Worm (Caenorhabditis elegans) whole organism, L1 larva: ENCODE data around the gene R10H10.7.

ENCODE experiments used
- F16B12.6 ChIP-seq: fragments of 150-350 bp; optimal IDR thresholded peaks from 2 replicates; lab custom pipeline; 2014; ENCODE audit warnings: missing biosample characterization, missing genetic modification characterization
- Y116A8C.19 ChIP-seq: sonication (generic microtip); optimal IDR thresholded peaks from 2 replicates; lab custom pipeline; 2016; ENCODE audit warnings: missing compliant biosample characterization, missing genetic modification characterization, borderline replicate concordance
- aly-2 ChIP-seq: fragments of 150-350 bp; optimal IDR thresholded peaks from 2 replicates; lab custom pipeline; 2014; ENCODE audit warnings: missing biosample characterization, missing genetic modification characterization
- blmp-1 ChIP-seq: fragments of 150-350 bp; optimal IDR thresholded peaks from 2 replicates; lab custom pipeline; 2014; ENCODE audit warnings: missing biosample characterization, missing genetic modification characterization
- ceh-63 ChIP-seq: fragments of 200-800 bp; sonication (Bioruptor generic); optimal IDR thresholded peaks from 2 replicates; lab custom pipeline; 2018; ENCODE audit warnings: mild to moderate bottlenecking, missing genetic modification characterization, missing compliant biosample characterization
- ceh-8 ChIP-seq: fragments of 200-800 bp; sonication (Bioruptor generic); optimal IDR thresholded peaks from 2 replicates; lab custom pipeline; 2018; ENCODE audit warnings: mild to moderate bottlenecking, missing genetic modification characterization, moderate library complexity, missing compliant biosample characterization
- ceh-82 ChIP-seq, 3 experiments: fragments of 150-350 bp in 1 of 3; sonication (generic microtip) in 2 of 3; optimal IDR thresholded peaks; 2 replicates each; lab custom pipeline; 2014 to 2017; ENCODE audit warnings: missing biosample characterization in 3 of 3, missing genetic modification characterization in 3 of 3
- ceh-88 ChIP-seq: fragments of 200-800 bp; sonication (Bioruptor generic); IDR thresholded peaks from 2 replicates; pipeline ENCODE4 v1.3.6; 2022; ENCODE audit warnings: missing genetic modification characterization, missing compliant biosample characterization
- ceh-90 ChIP-seq: sonication (generic microtip); optimal IDR thresholded peaks from 2 replicates; lab custom pipeline; 2016; ENCODE audit warnings: missing genetic modification characterization, missing compliant biosample characterization
- ces-1 ChIP-seq: fragments of 150-350 bp; optimal IDR thresholded peaks from 2 replicates; lab custom pipeline; 2014; ENCODE audit warnings: missing biosample characterization, missing genetic modification reagents, missing genetic modification characterization
- dsc-1 ChIP-seq: sonication (generic microtip); optimal IDR thresholded peaks from 2 replicates; lab custom pipeline; 2016; ENCODE audit warnings: mild to moderate bottlenecking, missing genetic modification characterization, missing compliant biosample characterization
- efl-1 ChIP-seq, 4 experiments: fragments of 150-350 bp; optimal IDR thresholded peaks in 3 of 4; peaks in 1 of 4; 1 replicate in 1 of 4; 2 replicates in 3 of 4; lab custom pipeline; 2014; ENCODE audit warnings: missing biosample characterization in 2 of 4, missing genetic modification characterization in 2 of 4, missing genetic modification reagents in 2 of 4
- elt-2 ChIP-seq: sonication (generic microtip); optimal IDR thresholded peaks from 2 replicates; lab custom pipeline; 2016; ENCODE audit warnings: missing genetic modification characterization, mild to moderate bottlenecking, inconsistent platforms, missing compliant biosample characterization, missing genetic modification reagents
- fkh-10 ChIP-seq: sonication (generic microtip); optimal IDR thresholded peaks from 2 replicates; lab custom pipeline; 2017; ENCODE audit warnings: missing biosample characterization, missing genetic modification reagents, missing genetic modification characterization
- fkh-4 ChIP-seq: sonication (generic microtip); optimal IDR thresholded peaks from 2 replicates; lab custom pipeline; 2016; ENCODE audit warnings: missing compliant biosample characterization, missing genetic modification characterization, borderline replicate concordance
- fkh-8 ChIP-seq: sonication (generic microtip); optimal IDR thresholded peaks from 2 replicates; lab custom pipeline; 2016; ENCODE audit warnings: mild to moderate bottlenecking, missing genetic modification characterization, missing compliant biosample characterization
- grh-1 ChIP-seq: fragments of 200-800 bp; sonication (Bioruptor generic); IDR thresholded peaks from 2 replicates; pipeline ENCODE4 v1.3.6; 2022; ENCODE audit warnings: missing genetic modification reagents, missing genetic modification characterization, missing compliant biosample characterization
- isw-1 ChIP-seq: fragments of 200-800 bp; sonication (Bioruptor generic); IDR thresholded peaks from 2 replicates; pipeline ENCODE4 v1.3.6; 2022; ENCODE audit warnings: missing genetic modification characterization, missing compliant biosample characterization
- jun-1 ChIP-seq: fragments of 150-350 bp; optimal IDR thresholded peaks from 2 replicates; lab custom pipeline; 2014; ENCODE audit warnings: missing biosample characterization, missing genetic modification reagents, missing genetic modification characterization
- lin-13 ChIP-seq: fragments of 150-350 bp; optimal IDR thresholded peaks from 2 replicates; lab custom pipeline; 2014; ENCODE audit warnings: missing biosample characterization, missing genetic modification reagents, missing genetic modification characterization
- lin-14 ChIP-seq: fragments of 200-800 bp; sonication (Bioruptor generic); optimal IDR thresholded peaks from 2 replicates; lab custom pipeline; 2018; ENCODE audit warnings: mild to moderate bottlenecking, missing genetic modification characterization, moderate library complexity, missing compliant biosample characterization
- lin-15B ChIP-seq: fragments of 150-350 bp; sonication (generic microtip); optimal IDR thresholded peaks from 3 replicates; lab custom pipeline; 2014; ENCODE audit warnings: missing biosample characterization, missing genetic modification characterization
- lin-35 ChIP-seq, 2 experiments: fragments of 150-350 bp; optimal IDR thresholded peaks; 2 replicates each; lab custom pipeline; 2014; ENCODE audit warnings: missing biosample characterization in 2 of 2, missing genetic modification characterization in 2 of 2, missing genetic modification reagents in 2 of 2
- lsy-2 ChIP-seq, 2 experiments: fragments of 150-350 bp; optimal IDR thresholded peaks; 2 replicates each; lab custom pipeline; 2014; ENCODE audit warnings: missing biosample characterization in 2 of 2, missing genetic modification characterization in 2 of 2
- mep-1 ChIP-seq: fragments of 150-350 bp; optimal IDR thresholded peaks from 2 replicates; lab custom pipeline; 2014; ENCODE audit warnings: missing biosample characterization, missing genetic modification characterization
- nhr-47 ChIP-seq: sonication (generic microtip); optimal IDR thresholded peaks from 2 replicates; lab custom pipeline; 2016; ENCODE audit warnings: mild to moderate bottlenecking, missing genetic modification characterization, moderate library complexity, missing compliant biosample characterization
- nhr-71 ChIP-seq: sonication (generic microtip); optimal IDR thresholded peaks from 2 replicates; lab custom pipeline; 2016; ENCODE audit warnings: mild to moderate bottlenecking, missing genetic modification characterization, moderate library complexity, missing compliant biosample characterization
- nhr-77 ChIP-seq: fragments of 150-350 bp; optimal IDR thresholded peaks from 2 replicates; lab custom pipeline; 2014; ENCODE audit warnings: missing biosample characterization, missing genetic modification characterization
- nhr-85 ChIP-seq: sonication (generic microtip); peaks from one replicate; lab custom pipeline; 2016; ENCODE audit warnings: missing genetic modification characterization, inconsistent platforms, missing compliant biosample characterization
- pag-3 ChIP-seq: sonication (generic microtip); optimal IDR thresholded peaks from 2 replicates; lab custom pipeline; 2017; ENCODE audit warnings: missing genetic modification characterization, mild to moderate bottlenecking, missing compliant biosample characterization, antibody characterized with exemption, borderline replicate concordance; ENCODE audit not compliant: insufficient read depth
- pax-3 ChIP-seq: fragments of 200-800 bp; sonication (Bioruptor generic); optimal IDR thresholded peaks from 2 replicates; lab custom pipeline; 2018; ENCODE audit warnings: mild to moderate bottlenecking, missing genetic modification characterization, moderate library complexity, missing compliant biosample characterization
- pqm-1 ChIP-seq: sonication (generic microtip); optimal IDR thresholded peaks from 3 replicates; lab custom pipeline; 2017; ENCODE audit warnings: missing biosample characterization, missing genetic modification characterization
- rnt-1 ChIP-seq: sonication (generic microtip); optimal IDR thresholded peaks from 2 replicates; lab custom pipeline; 2016; ENCODE audit warnings: mild to moderate bottlenecking, missing genetic modification characterization, moderate library complexity, missing compliant biosample characterization
- snpc-4 ChIP-seq: fragments of 150-350 bp; optimal IDR thresholded peaks from 2 replicates; lab custom pipeline; 2014; ENCODE audit warnings: missing biosample characterization, missing genetic modification characterization
- snu-23 ChIP-seq: sonication (generic microtip); optimal IDR thresholded peaks from 2 replicates; lab custom pipeline; 2016; ENCODE audit warnings: missing genetic modification characterization, missing compliant biosample characterization
- sox-4 ChIP-seq: sonication (generic microtip); optimal IDR thresholded peaks from 2 replicates; lab custom pipeline; 2016; ENCODE audit warnings: missing genetic modification characterization, missing compliant biosample characterization
- sptf-1 ChIP-seq: fragments of 150-350 bp; optimal IDR thresholded peaks from 2 replicates; lab custom pipeline; 2014; ENCODE audit warnings: missing biosample characterization, missing genetic modification characterization
- sup-37 ChIP-seq: fragments of 200-800 bp; sonication (Bioruptor generic); optimal IDR thresholded peaks from 2 replicates; lab custom pipeline; 2018; ENCODE audit warnings: mild to moderate bottlenecking, missing genetic modification characterization, missing compliant biosample characterization
- swsn-7 ChIP-seq: sonication (generic microtip); optimal IDR thresholded peaks from 2 replicates; lab custom pipeline; 2016; ENCODE audit warnings: missing genetic modification characterization, missing compliant biosample characterization
- tlp-1 ChIP-seq: fragments of 150-350 bp; optimal IDR thresholded peaks from 2 replicates; lab custom pipeline; 2014; ENCODE audit warnings: missing biosample characterization, missing genetic modification characterization
- unc-86 ChIP-seq: sonication (generic microtip); optimal IDR thresholded peaks from 2 replicates; lab custom pipeline; 2016; ENCODE audit warnings: missing genetic modification characterization, missing compliant biosample characterization
- xbp-1 ChIP-seq: sonication (generic microtip); optimal IDR thresholded peaks from 2 replicates; lab custom pipeline; 2016; ENCODE audit warnings: missing genetic modification characterization, missing compliant biosample characterization
- zag-1 ChIP-seq: fragments of 150-350 bp; optimal IDR thresholded peaks from 2 replicates; lab custom pipeline; 2014; ENCODE audit warnings: missing biosample characterization, missing genetic modification characterization
- zip-4 ChIP-seq: fragments of 200-800 bp; sonication (Bioruptor generic); optimal IDR thresholded peaks from 2 replicates; lab custom pipeline; 2018; ENCODE audit warnings: mild to moderate bottlenecking, missing genetic modification characterization, moderate library complexity, missing compliant biosample characterization
- ztf-11 ChIP-seq, 2 experiments: sonication (generic microtip); optimal IDR thresholded peaks; 2 replicates each; lab custom pipeline; 2016 to 2017; ENCODE audit warnings: missing genetic modification characterization in 2 of 2, missing biosample characterization in 1 of 2, missing compliant biosample characterization in 1 of 2
- ztf-4 ChIP-seq: fragments of 150-350 bp; optimal IDR thresholded peaks from 2 replicates; lab custom pipeline; 2014; ENCODE audit warnings: missing biosample characterization, missing genetic modification characterization

The R10H10.7 gene

ce11 chrIV:10436401-10436800, 22.7 kb upstream of the R10H10.7 start, which contains the start of gene ins-1:
Gene ins-1, plus strand, starts transcription at chrIV:10436701.
- TF ChIP-seq fkh-8 (tag; lab: Kevin White, UChicago) = no peak
- TF ChIP-seq, all 84 proteins: peak for 0

- TF ChIP-seq fkh-4 (tag; lab: Kevin White, UChicago) (no peak), dsc-1 (peak; percentile 64), Y116A8C.19 (tag; lab: Kevin White, UChicago) (no peak), nhr-85 (tag; lab: Kevin White, UChicago) (no peak), sox-4 (tag; lab: Kevin White, UChicago) (peak; percentile 65)
Observed at ce11 chrIV:10430507-10430906, 16.8 kb upstream of the R10H10.7 start.

- no peak for TF ChIP-seq grh-1
- no peak for TF ChIP-seq ces-1
- no peak for TF ChIP-seq fkh-4 (tag; lab: Kevin White, UChicago)
- no peak for TF ChIP-seq blmp-1 (tag; lab: Kevin White, UChicago)
- TF ChIP-seq lin-14 (GFP tag; lab: Kevin White, UChicago) = peak; percentile 12
- TF ChIP-seq ztf-11 (tag; optimal IDR thresholded peaks at IDR 0.05; lab: Kevin White, UChicago) = no peak
- TF ChIP-seq sup-37 (GFP tag; lab: Kevin White, UChicago) = no peak
- TF ChIP-seq ceh-88 (GFP tag; lab: Robert Waterston, UW) = no peak
- TF ChIP-seq pqm-1 = no peak
- no peak for TF ChIP-seq ceh-63 (GFP tag; lab: Kevin White, UChicago)
- no peak for TF ChIP-seq swsn-7
- TF ChIP-seq ceh-8 (GFP tag; lab: Kevin White, UChicago) = peak; percentile 91
- peak; percentile 6 for TF ChIP-seq elt-2 (tag; lab: Kevin White, UChicago)
- TF ChIP-seq pag-3 = no peak
- no peak for TF ChIP-seq nhr-47 (tag; lab: Kevin White, UChicago)
- TF ChIP-seq ztf-4 (tag; lab: Kevin White, UChicago) = no peak
- no peak for TF ChIP-seq pax-3
- no peak for TF ChIP-seq lin-15B (tag; lab: Kevin White, UChicago)
- no peak for TF ChIP-seq fkh-8 (tag; lab: Kevin White, UChicago)
- no peak for TF ChIP-seq isw-1 (GFP tag; lab: Robert Waterston, UW)
- TF ChIP-seq mep-1 = no peak
- no peak for TF ChIP-seq lsy-2 (tag; optimal IDR thresholded peaks at IDR 0.05; lab: Kevin White, UChicago)
- no peak for TF ChIP-seq efl-1 (optimal IDR thresholded peaks at IDR 0.05; lab: Kevin White, UChicago)
- TF ChIP-seq efl-1 (GFP tag; optimal IDR thresholded peaks at IDR 0.05 in 1 of 2; lab: Kevin White, UChicago) = no peak
- no peak for TF ChIP-seq nhr-77 (tag; lab: Kevin White, UChicago)
- TF ChIP-seq snpc-4 (tag; lab: Kevin White, UChicago) = no peak
- no peak for TF ChIP-seq zip-4 (GFP tag; lab: Kevin White, UChicago)
Observed at ce11 chrIV:10429129-10429528, 15.4 kb upstream of the R10H10.7 start, which contains the start of gene F13B12.2. Gene F13B12.2, minus strand, starts transcription at chrIV:10429130.

ce11 chrIV:10425129-10425528, 11.4 kb upstream of the R10H10.7 start:
- TF ChIP-seq fkh-10 (GFP tag; lab: Kevin White, UChicago) = peak; percentile 25
- TF ChIP-seq lin-35 (GFP tag; optimal IDR thresholded peaks at IDR 0.05; lab: Kevin White, UChicago) = peak; percentile 5 to 51
- peak; percentile 7 for TF ChIP-seq blmp-1 (tag; lab: Kevin White, UChicago)
- peak; percentile 4 for TF ChIP-seq xbp-1 (tag; lab: Kevin White, UChicago)
- TF ChIP-seq lin-13 (GFP tag; lab: Kevin White, UChicago) = no peak
- TF ChIP-seq aly-2 (tag; lab: Kevin White, UChicago) = no peak
- no peak for TF ChIP-seq ceh-90 (tag; lab: Kevin White, UChicago)
- peak in 1 of 2 experiments; percentile 24 for TF ChIP-seq ztf-11 (tag; optimal IDR thresholded peaks at IDR 0.05; lab: Kevin White, UChicago)
- TF ChIP-seq lsy-2 (tag; optimal IDR thresholded peaks at IDR 0.05; lab: Kevin White, UChicago) = peak; percentile 19 to 61
- TF ChIP-seq mep-1 = peak; percentile 34
- peak; percentile 24 for TF ChIP-seq nhr-71 (tag; lab: Kevin White, UChicago)
- no peak for TF ChIP-seq jun-1 (tag; lab: Kevin White, UChicago)
- peak; percentile 23 to 44 for TF ChIP-seq efl-1 (optimal IDR thresholded peaks at IDR 0.05; lab: Kevin White, UChicago)
- TF ChIP-seq efl-1 (GFP tag; optimal IDR thresholded peaks at IDR 0.05 in 1 of 2; lab: Kevin White, UChicago) = no peak
- TF ChIP-seq ceh-82 (tag; optimal IDR thresholded peaks at IDR 0.05; lab: Kevin White, UChicago) = peak in 1 of 3 experiments; percentile 5
- peak; percentile 49 for TF ChIP-seq rnt-1 (tag; lab: Kevin White, UChicago)
- TF ChIP-seq zag-1 (tag; lab: Kevin White, UChicago) = no peak
- peak; percentile 50 for TF ChIP-seq snu-23 (GFP tag; lab: Kevin White, UChicago)
- no peak for TF ChIP-seq fkh-8 (tag; lab: Kevin White, UChicago)
- TF ChIP-seq unc-86 (tag; lab: Kevin White, UChicago) = no peak
- no peak for TF ChIP-seq F16B12.6
- no peak for TF ChIP-seq sptf-1 (tag; lab: Kevin White, UChicago)
- TF ChIP-seq swsn-7 = peak; percentile 1
- TF ChIP-seq tlp-1 (tag; lab: Kevin White, UChicago) = no peak
